Fruit fly (Drosophila melanogaster) whole organism, embryonic: ENCODE results near the gene mbm.
A peak's percentile ranks its signal among the peaks of the same experiment; 100 is the strongest.

Experiments used
- Aef1 ChIP-seq: fragments of 200-800 bp; sonication (Bioruptor generic); IDR thresholded peaks from 3 replicates; pipeline ENCODE4 v1.3.6; 2022; ENCODE audit warnings: missing biosample characterization, missing genetic modification characterization
- CG10543 ChIP-seq: fragments of 200-800 bp; sonication (Bioruptor generic); optimal IDR thresholded peaks from 3 replicates; lab custom pipeline; 2017; ENCODE audit warnings: missing biosample characterization, mild to moderate bottlenecking, missing genetic modification characterization, moderate library complexity
- CG10565 ChIP-seq: fragments of 200-800 bp; sonication (Bioruptor generic); optimal IDR thresholded peaks from 3 replicates; lab custom pipeline; 2016; ENCODE audit warnings: missing biosample characterization, mild to moderate bottlenecking, missing genetic modification characterization
- CG10959 ChIP-seq: fragments of 200-800 bp; sonication (Bioruptor generic); IDR thresholded peaks from 2 replicates; pipeline ENCODE4 v1.3.6; 2022; ENCODE audit warnings: missing biosample characterization, missing genetic modification characterization
- CG11247 ChIP-seq: fragments of 200-800 bp; sonication (Bioruptor generic); IDR thresholded peaks from 2 replicates; pipeline ENCODE4 v1.3.6; 2022; ENCODE audit warnings: missing biosample characterization, missing genetic modification characterization
- CG17612 ChIP-seq: fragments of 200-800 bp; sonication (Bioruptor generic); IDR thresholded peaks from 2 replicates; pipeline ENCODE4 v1.3.6; 2022; ENCODE audit warnings: missing biosample characterization, missing genetic modification characterization
- CG2129 ChIP-seq: fragments of 200-800 bp; sonication (Bioruptor generic); IDR thresholded peaks from 2 replicates; pipeline ENCODE4 v1.3.6; 2022; ENCODE audit warnings: missing biosample characterization, missing genetic modification characterization; ENCODE audit not compliant: partially characterized antibody
- CG30403 ChIP-seq: fragments of 200-800 bp; sonication (Bioruptor generic); optimal IDR thresholded peaks from 3 replicates; lab custom pipeline; 2016; ENCODE audit warnings: missing biosample characterization, missing genetic modification characterization
- CG3407 ChIP-seq: fragments of 200-800 bp; sonication (Bioruptor generic); optimal IDR thresholded peaks from 2 replicates; lab custom pipeline; 2018; ENCODE audit warnings: missing biosample characterization, mild to moderate bottlenecking, missing genetic modification characterization
- CG34224 ChIP-seq: fragments of 200-800 bp; sonication (Bioruptor generic); IDR thresholded peaks from 3 replicates; pipeline ENCODE4 v1.3.6; 2022; ENCODE audit warnings: missing biosample characterization, missing genetic modification characterization; ENCODE audit not compliant: partially characterized antibody
- CG3995 ChIP-seq: fragments of 200-800 bp; sonication (Bioruptor generic); optimal IDR thresholded peaks from 3 replicates; lab custom pipeline; 2016; ENCODE audit warnings: missing biosample characterization, missing genetic modification characterization
- CG6854 ChIP-seq: fragments of 200-800 bp; sonication (Bioruptor generic); optimal IDR thresholded peaks from 3 replicates; lab custom pipeline; 2017; ENCODE audit warnings: missing biosample characterization, mild to moderate bottlenecking, missing genetic modification characterization
- CG8281 ChIP-seq: fragments of 200-800 bp; sonication (Bioruptor generic); optimal IDR thresholded peaks from 2 replicates; lab custom pipeline; 2018; ENCODE audit warnings: missing biosample characterization, mild to moderate bottlenecking, missing genetic modification characterization, moderate library complexity
- CG8478 ChIP-seq: fragments of >200 bp; optimal IDR thresholded peaks from 2 replicates; lab custom pipeline; 2018
- CG8765 ChIP-seq: fragments of 200-800 bp; sonication (Bioruptor generic); IDR thresholded peaks from 2 replicates; pipeline ENCODE4 v1.3.6; 2022; ENCODE audit warnings: missing biosample characterization, missing genetic modification characterization
- CG8924 ChIP-seq: fragments of 200-800 bp; optimal IDR thresholded peaks from 3 replicates; lab custom pipeline; 2019; ENCODE audit warnings: missing biosample characterization, mild to moderate bottlenecking, missing genetic modification characterization, moderate library complexity
- CG9609 ChIP-seq: fragments of 200-800 bp; sonication (Bioruptor generic); optimal IDR thresholded peaks from 3 replicates; lab custom pipeline; 2016; ENCODE audit warnings: missing biosample characterization, missing genetic modification characterization
- CG9932 ChIP-seq: fragments of 200-800 bp; sonication (Bioruptor generic); IDR thresholded peaks from 2 replicates; pipeline ENCODE4 v1.3.6; 2022; ENCODE audit warnings: missing biosample characterization, missing genetic modification characterization
- CHES-1-like ChIP-seq: fragments of 200-800 bp; sonication (Bioruptor generic); optimal IDR thresholded peaks from 2 replicates; lab custom pipeline; 2016; ENCODE audit warnings: missing biosample characterization, missing genetic modification characterization
- Dip3 ChIP-seq: fragments of 200-800 bp; sonication (Bioruptor generic); optimal IDR thresholded peaks from 3 replicates; lab custom pipeline; 2016; ENCODE audit warnings: missing biosample characterization, missing genetic modification characterization
- Fer1 ChIP-seq: fragments of 200-800 bp; sonication (Bioruptor generic); optimal IDR thresholded peaks from 2 replicates; lab custom pipeline; 2017; ENCODE audit warnings: missing biosample characterization, mild to moderate bottlenecking, missing genetic modification characterization
- H15 ChIP-seq: fragments of 200-800 bp; sonication (Bioruptor generic); IDR thresholded peaks from 3 replicates; pipeline ENCODE4 v1.3.6; 2022; ENCODE audit warnings: missing biosample characterization, missing genetic modification characterization
- Hand ChIP-seq: fragments of 200-800 bp; sonication (Bioruptor generic); optimal IDR thresholded peaks from 2 replicates; lab custom pipeline; 2017; ENCODE audit warnings: mild to moderate bottlenecking, missing biosample characterization, missing genetic modification reagents, missing genetic modification characterization
- Hmx ChIP-seq: fragments of 200-800 bp; sonication (Bioruptor generic); optimal IDR thresholded peaks from 2 replicates; lab custom pipeline; 2016; ENCODE audit warnings: missing biosample characterization, missing genetic modification characterization
- Hr51 ChIP-seq, 2 experiments: fragments of 200-800 bp; sonication (Bioruptor generic); optimal IDR thresholded peaks; 2 replicates in 1 of 2; 3 replicates in 1 of 2; lab custom pipeline; 2016 to 2018; ENCODE audit warnings: missing biosample characterization in 2 of 2, missing genetic modification characterization in 2 of 2, mild to moderate bottlenecking in 1 of 2, moderate library complexity in 1 of 2
- Hr78 ChIP-seq, 2 experiments: fragments of 200-800 bp in 1 of 2; fragments of >200 bp in 1 of 2; sonication (Bioruptor generic) in 1 of 2; optimal IDR thresholded peaks; 2 replicates each; lab custom pipeline; 2017 to 2019; ENCODE audit warnings: missing biosample characterization in 2 of 2, missing genetic modification characterization in 2 of 2, mild to moderate bottlenecking in 1 of 2, moderate library complexity in 1 of 2
- MBD-R2 ChIP-seq: fragments of 200-800 bp; sonication (Bioruptor generic); IDR thresholded peaks from 2 replicates; pipeline ENCODE4 v1.3.6; 2022; ENCODE audit warnings: missing biosample characterization, missing genetic modification characterization
- NC2α ChIP-seq: fragments of 200-800 bp; sonication (Bioruptor generic); optimal IDR thresholded peaks from 2 replicates; lab custom pipeline; 2016; ENCODE audit warnings: missing biosample characterization, missing genetic modification characterization
- Nf-YA ChIP-seq: fragments of 200-800 bp; sonication (Bioruptor generic); IDR thresholded peaks from 2 replicates; pipeline ENCODE4 v1.3.6; 2022; ENCODE audit warnings: missing biosample characterization, missing genetic modification characterization
- Stat92E ChIP-seq, 3 experiments: fragments of >200 bp in 2 of 3; fragments of 200-800 bp in 1 of 3; sonication (Bioruptor generic) in 1 of 3; optimal IDR thresholded peaks; 2 replicates each; lab custom pipeline; 2017 to 2019; ENCODE audit warnings: missing biosample characterization in 3 of 3, missing genetic modification characterization in 3 of 3, mild to moderate bottlenecking in 1 of 3, moderate library complexity in 1 of 3
- TFAM ChIP-seq: fragments of 200-800 bp; sonication (Bioruptor generic); optimal IDR thresholded peaks from 2 replicates; lab custom pipeline; 2017; ENCODE audit warnings: missing biosample characterization, missing genetic modification characterization, inconsistent platforms
- cato ChIP-seq: fragments of 200-800 bp; sonication (Bioruptor generic); optimal IDR thresholded peaks from 2 replicates; lab custom pipeline; 2016; ENCODE audit warnings: missing biosample characterization, missing genetic modification characterization, borderline replicate concordance
- caup ChIP-seq: fragments of 200-800 bp; sonication (Bioruptor generic); optimal IDR thresholded peaks from 3 replicates; lab custom pipeline; 2017; ENCODE audit warnings: missing biosample characterization, mild to moderate bottlenecking, missing genetic modification characterization, moderate library complexity; ENCODE audit not compliant: severe bottlenecking
- chif ChIP-seq, 2 experiments: fragments of 200-800 bp; sonication (Bioruptor generic); optimal IDR thresholded peaks; 3 replicates each; lab custom pipeline; 2016; ENCODE audit warnings: missing biosample characterization in 2 of 2, missing genetic modification characterization in 2 of 2
- ci ChIP-seq: fragments of 200-800 bp; sonication (Bioruptor generic); IDR thresholded peaks from 3 replicates; pipeline ENCODE4 v1.3.6; 2022; ENCODE audit warnings: missing biosample characterization, missing genetic modification characterization
- crol ChIP-seq: fragments of 200-800 bp; sonication (Bioruptor generic); IDR thresholded peaks from 2 replicates; pipeline ENCODE4 v1.3.6; 2022; ENCODE audit warnings: missing biosample characterization, missing genetic modification characterization
- dan ChIP-seq: fragments of 200-800 bp; sonication (Bioruptor generic); IDR thresholded peaks from 2 replicates; pipeline ENCODE4 v1.3.6; 2022; ENCODE audit warnings: missing biosample characterization, missing genetic modification characterization
- dati ChIP-seq: fragments of 200-800 bp; sonication (Bioruptor generic); IDR thresholded peaks from 2 replicates; pipeline ENCODE4 v1.3.6; 2022; ENCODE audit warnings: missing biosample characterization, missing genetic modification characterization
- ewg ChIP-seq: fragments of 200-800 bp; sonication (Bioruptor generic); optimal IDR thresholded peaks from 3 replicates; lab custom pipeline; 2017; ENCODE audit warnings: mild to moderate bottlenecking, missing biosample characterization, missing genetic modification reagents, missing genetic modification characterization
- grn ChIP-seq: fragments of 200-800 bp; sonication (Bioruptor generic); optimal IDR thresholded peaks from 3 replicates; lab custom pipeline; 2017; ENCODE audit warnings: missing biosample characterization, missing genetic modification characterization
- gro ChIP-seq: fragments of 200-800 bp; sonication (Bioruptor generic); optimal IDR thresholded peaks from 2 replicates; lab custom pipeline; 2016; ENCODE audit warnings: missing biosample characterization, missing genetic modification characterization
- lov ChIP-seq, 2 experiments: fragments of 200-800 bp in 1 of 2; fragments of >200 bp in 1 of 2; sonication (Bioruptor generic) in 1 of 2; IDR thresholded peaks in 1 of 2; optimal IDR thresholded peaks in 1 of 2; 2 replicates in 1 of 2; 3 replicates in 1 of 2; pipeline versions ENCODE4 v1.3.6 to Lab custom; 2017 to 2022; ENCODE audit warnings: missing biosample characterization in 1 of 2, missing genetic modification characterization in 1 of 2
- nau ChIP-seq: fragments of 200-800 bp; sonication (Bioruptor generic); optimal IDR thresholded peaks from 3 replicates; lab custom pipeline; 2017; ENCODE audit warnings: missing biosample characterization, mild to moderate bottlenecking, missing genetic modification characterization, missing genetic modification reagents
- otp ChIP-seq: fragments of 200-800 bp; sonication (Bioruptor generic); IDR thresholded peaks from 3 replicates; pipeline ENCODE4, ENCODE4 v1.3.6; 2022; ENCODE audit warnings: missing biosample characterization, missing genetic modification characterization
- peb ChIP-seq: fragments of 200-800 bp; sonication (Bioruptor generic); IDR thresholded peaks from 2 replicates; pipeline ENCODE4 v1.3.6; 2022; ENCODE audit warnings: missing biosample characterization, missing genetic modification characterization
- salm ChIP-seq: fragments of 200-800 bp; sonication (Bioruptor generic); optimal IDR thresholded peaks from 2 replicates; lab custom pipeline; 2018; ENCODE audit warnings: missing biosample characterization, mild to moderate bottlenecking, missing genetic modification characterization
- tll ChIP-seq, 2 experiments: fragments of 200-800 bp in 1 of 2; fragments of >200 bp in 1 of 2; sonication (Bioruptor generic) in 1 of 2; optimal IDR thresholded peaks; 2 replicates each; lab custom pipeline; 2017 to 2019; ENCODE audit warnings: missing biosample characterization in 2 of 2, missing genetic modification characterization in 2 of 2, mild to moderate bottlenecking in 1 of 2, moderate library complexity in 1 of 2
- tna ChIP-seq: fragments of 200-800 bp; sonication (Bioruptor generic); IDR thresholded peaks from 2 replicates; pipeline ENCODE4 v1.3.6; 2022; ENCODE audit warnings: missing biosample characterization, missing genetic modification characterization; ENCODE audit not compliant: partially characterized antibody
- usp ChIP-seq: fragments of >200 bp; optimal IDR thresholded peaks from 2 replicates; lab custom pipeline; 2017; ENCODE audit warnings: missing biosample characterization, missing genetic modification characterization

The mbm gene

DNA sequence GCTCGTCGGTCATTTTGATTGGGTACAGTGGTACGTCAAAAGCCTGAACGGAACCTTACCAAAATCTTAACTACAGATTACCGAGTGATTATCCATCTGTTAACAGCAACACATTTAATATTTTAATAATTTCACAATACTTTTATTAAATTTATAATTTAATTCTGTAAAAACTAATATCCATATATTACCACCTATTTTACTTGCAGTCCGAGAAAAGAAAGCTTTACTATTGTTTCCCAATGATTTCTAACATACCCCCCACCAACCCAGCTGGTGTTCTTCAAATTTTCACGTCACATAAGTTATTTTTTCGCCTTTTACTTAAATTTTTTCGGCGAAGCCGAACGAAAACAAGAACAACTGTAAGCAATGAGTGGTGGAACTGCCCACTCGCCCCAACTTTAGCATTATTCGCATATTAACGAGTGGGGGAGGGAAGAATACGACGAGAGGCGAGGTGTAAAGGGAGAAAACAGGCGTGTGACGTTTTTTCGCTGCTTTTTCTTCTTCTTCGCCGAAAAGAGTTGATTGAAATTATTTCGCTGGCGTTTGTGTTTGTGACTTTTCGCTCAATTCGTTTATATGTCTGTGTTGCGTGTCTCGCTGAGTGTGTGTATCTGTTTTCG is 25.6 kb downstream of the mbm start (continued):
- TF ChIP-seq CG17612 (GFP tag; lab: Robert Waterston, UW), result no peak
- TF ChIP-seq ci (GFP tag; lab: Robert Waterston, UW), result no peak
- TF ChIP-seq Hr78 (GFP tag; optimal IDR thresholded peaks at IDR 0.05; lab: Kevin White, UChicago), result no peak
- peak; percentile 9 for TF ChIP-seq CG3407
- TF ChIP-seq H15 (GFP tag; lab: Robert Waterston, UW), result no peak
- TF ChIP-seq Aef1, result no peak
- no peak for TF ChIP-seq tll (GFP tag; optimal IDR thresholded peaks at IDR 0.05; lab: Kevin White, UChicago)
- no peak for TF ChIP-seq CG8478
- no peak for TF ChIP-seq CG34224 (GFP tag; lab: Robert Waterston, UW)
- TF ChIP-seq CG9932 (GFP tag; lab: Robert Waterston, UW), result peak; percentile 72
- no peak for TF ChIP-seq peb (GFP tag; lab: Robert Waterston, UW)
- peak; percentile 53 for TF ChIP-seq CG8924 (tag; lab: Kevin White, UChicago)
- peak; percentile 31 for TF ChIP-seq nau (GFP tag; lab: Kevin White, UChicago)
- TF ChIP-seq Hmx (GFP tag; lab: Kevin White, UChicago), result no peak
- TF ChIP-seq CG30403 (GFP tag; lab: Kevin White, UChicago), result peak; percentile 56
- no peak for TF ChIP-seq grn
- no peak for TF ChIP-seq dan
- peak; percentile 6 for TF ChIP-seq CG9609 (GFP tag; lab: Kevin White, UChicago)
- TF ChIP-seq chif (GFP tag; optimal IDR thresholded peaks at IDR 0.05; lab: Kevin White, UChicago), result no peak
- TF ChIP-seq Nf-YA, result no peak
- TF ChIP-seq caup, result peak; percentile 33
- TF ChIP-seq CG8281 (tag; lab: Kevin White, UChicago), result peak; percentile 15
- TF ChIP-seq CG10959, result no peak
- no peak for TF ChIP-seq lov (optimal IDR thresholded peaks at IDR 0.05; lab: Kevin White, UChicago)
- no peak for TF ChIP-seq lov (GFP tag; IDR thresholded peaks at IDR 0.05; lab: Robert Waterston, UW)
- no peak for TF ChIP-seq NC2α
- no peak for TF ChIP-seq otp (GFP tag; lab: Robert Waterston, UW)
- no peak for TF ChIP-seq TFAM (GFP tag; lab: Kevin White, UChicago)
- peak; percentile 37 for TF ChIP-seq Hand
- TF ChIP-seq usp (GFP tag; lab: Kevin White, UChicago), result no peak
- TF ChIP-seq cato (GFP tag; lab: Kevin White, UChicago), result peak; percentile 7
- no peak for TF ChIP-seq CG3995 (GFP tag; lab: Kevin White, UChicago)
- no peak for TF ChIP-seq tna (GFP tag; lab: Robert Waterston, UW)
- no peak for TF ChIP-seq Stat92E (GFP tag; optimal IDR thresholded peaks at IDR 0.05; lab: Kevin White, UChicago)
- no peak for TF ChIP-seq CG2129
- TF ChIP-seq crol, result peak; percentile 92
- TF ChIP-seq Dip3 (GFP tag; lab: Kevin White, UChicago), result no peak
- TF ChIP-seq ewg (GFP tag; lab: Kevin White, UChicago), result peak; percentile 10
- TF ChIP-seq Hr51 (GFP tag; optimal IDR thresholded peaks at IDR 0.05; lab: Kevin White, UChicago), result peak; percentile 40 to 58
- no peak for TF ChIP-seq gro (GFP tag; lab: Kevin White, UChicago)
- peak; percentile 69 for TF ChIP-seq Fer1 (GFP tag; lab: Kevin White, UChicago)
- no peak for TF ChIP-seq MBD-R2 (GFP tag; lab: Robert Waterston, UW)
- TF ChIP-seq CG10543 (GFP tag; lab: Kevin White, UChicago), result peak; percentile 78
- no peak for TF ChIP-seq CG10565 (GFP tag; lab: Kevin White, UChicago)
- no peak for TF ChIP-seq CHES-1-like (GFP tag; lab: Kevin White, UChicago)
- TF ChIP-seq CG11247 (GFP tag; lab: Robert Waterston, UW), result no peak
- no peak for TF ChIP-seq CG8765 (GFP tag; lab: Robert Waterston, UW)
- TF ChIP-seq salm (tag; lab: Kevin White, UChicago), result no peak
- peak; percentile 54 for TF ChIP-seq CG6854 (GFP tag; lab: Kevin White, UChicago)
- TF ChIP-seq dati (GFP tag; lab: Robert Waterston, UW), result no peak
